Worm (Caenorhabditis elegans): ENCODE data around the gene F53F4.16.
A peak's percentile ranks its signal among the peaks of the same experiment; 100 is the strongest.

F53F4.16 gene

ce11 chrV:13669170-13669569, 47.5 kb upstream of the F53F4.16 start (continued):
- TF ChIP-seq ekl-4 (GFP tag; IDR thresholded peaks at IDR 0.05) (peak; percentile 77), mcd-1 (GFP tag; IDR thresholded peaks at IDR 0.05) (no peak), sdz-38 (tag; optimal IDR thresholded peaks at IDR 0.05) (no peak), F22D6.2 (tag; optimal IDR thresholded peaks at IDR 0.05) (no peak), cebp-1 (GFP tag; IDR thresholded peaks at IDR 0.05) (no peak), cebp-1 (tag; optimal IDR thresholded peaks at IDR 0.05) (peak; percentile 44), aptf-2 (GFP tag; conservative IDR thresholded peaks at IDR 0.05) (no peak), nfya-2 (GFP tag; IDR thresholded peaks at IDR 0.05) (no peak), hsf-1 (GFP tag; IDR thresholded peaks at IDR 0.05) (peak; percentile 78), rcor-1 (GFP tag; IDR thresholded peaks at IDR 0.05) (peak; percentile 59), hmg-20 (GFP tag; IDR thresholded peaks at IDR 0.05) (no peak), ceh-100 (GFP tag; IDR thresholded peaks at IDR 0.05) (peak; percentile 59; the same call in 1 of the 2 replicates), ceh-58 (GFP tag; IDR thresholded peaks at IDR 0.05) (0 out of 2 replicates have a peak, but pooled peaks have one; percentile 12), nhr-80 (tag; optimal IDR thresholded peaks at IDR 0.05) (no peak), ztf-18 (tag; optimal IDR thresholded peaks at IDR 0.05) (peak; percentile 24), xnd-1 (tag; optimal IDR thresholded peaks at IDR 0.05) (peak; percentile 23), fkh-3 (tag; optimal IDR thresholded peaks at IDR 0.05) (no peak), hrde-1 (tag; optimal IDR thresholded peaks at IDR 0.05; ENCODE audit: borderline replicate concordance) (peak; percentile 87), mxl-1 (tag; optimal IDR thresholded peaks at IDR 0.05) (no peak), hmg-1.2 (GFP tag; IDR thresholded peaks at IDR 0.05) (0 out of 2 replicates have a peak, but pooled peaks have one; percentile 24), lin-26 (GFP tag; IDR thresholded peaks at IDR 0.05) (peak; percentile 76), nfya-1 (tag; optimal IDR thresholded peaks at IDR 0.05; ENCODE audit: borderline replicate concordance, insufficient read depth) (no peak), hlh-12 (tag; optimal IDR thresholded peaks at IDR 0.05) (no peak), ztf-25 (GFP tag; IDR thresholded peaks at IDR 0.05) (no peak), egl-18 (GFP tag; IDR thresholded peaks at IDR 0.05) (no peak), lsy-27 (tag; optimal IDR thresholded peaks at IDR 0.05; ENCODE audit: borderline replicate concordance, insufficient read depth) (no peak), ccch-3 (GFP tag; optimal IDR thresholded peaks at IDR 0.05) (no peak), C17E4.6 (GFP tag; IDR thresholded peaks at IDR 0.05) (no peak), B0035.1 (tag; optimal IDR thresholded peaks at IDR 0.05) (no peak), ztf-26 (tag; optimal IDR thresholded peaks at IDR 0.05) (no peak), Y56A3A.18 (GFP tag; IDR thresholded peaks at IDR 0.05) (peak; percentile 77), ceh-27 (GFP tag; optimal IDR thresholded peaks at IDR 0.05) (no peak), F10E7.11 (tag; optimal IDR thresholded peaks at IDR 0.05) (peak; percentile 68), repo-1 (tag; optimal IDR thresholded peaks at IDR 0.05) (no peak), let-526 (GFP tag; IDR thresholded peaks at IDR 0.05) (no peak), cebp-2 (GFP tag; IDR thresholded peaks at IDR 0.05) (no peak), snpc-1.3 (tag; optimal IDR thresholded peaks at IDR 0.05; ENCODE audit: insufficient read depth) (peak; percentile 10), ztf-22 (GFP tag; optimal IDR thresholded peaks at IDR 0.05) (no peak), rpc-1 (optimal IDR thresholded peaks at IDR 0.05) (no peak), rpc-1 (tag; optimal IDR thresholded peaks at IDR 0.05) (no peak), mes-4 (tag; optimal IDR thresholded peaks at IDR 0.05) (peak; percentile 4), hlh-26 (GFP tag; conservative IDR thresholded peaks at IDR 0.05) (no peak), madf-8 (GFP tag; conservative IDR thresholded peaks at IDR 0.05) (peak; percentile 34; the same call in 1 of the 2 replicates), madf-6 (GFP tag; IDR thresholded peaks at IDR 0.05) (peak; percentile 72), ztf-28 (GFP tag; IDR thresholded peaks at IDR 0.05) (no peak), F49E8.2 (tag; optimal IDR thresholded peaks at IDR 0.05; ENCODE audit: insufficient read depth) (peak; percentile 95), attf-5 (GFP tag; optimal IDR thresholded peaks at IDR 0.05) (no peak), F55B11.4 (tag; optimal IDR thresholded peaks at IDR 0.05; ENCODE audit: borderline replicate concordance, insufficient read depth) (no peak), F37B4.10 (GFP tag; IDR thresholded peaks at IDR 0.05) (no peak)

Data from whole organism, young adult.